Worm (Caenorhabditis elegans) whole organism, L4/young adult: Measurements from ENCODE around the gene alp-1.

Experiments
- W03F9.2 ChIP-seq: fragments of 150-350 bp; optimal IDR thresholded peaks from 2 replicates; lab custom pipeline; 2014; ENCODE audit warnings: missing biosample characterization, missing genetic modification characterization
- dao-5 ChIP-seq: sonication (generic microtip); optimal IDR thresholded peaks from 2 replicates; lab custom pipeline; 2016; ENCODE audit warnings: missing genotype, missing genetic modification characterization, moderate library complexity, missing compliant biosample characterization

DNA sequence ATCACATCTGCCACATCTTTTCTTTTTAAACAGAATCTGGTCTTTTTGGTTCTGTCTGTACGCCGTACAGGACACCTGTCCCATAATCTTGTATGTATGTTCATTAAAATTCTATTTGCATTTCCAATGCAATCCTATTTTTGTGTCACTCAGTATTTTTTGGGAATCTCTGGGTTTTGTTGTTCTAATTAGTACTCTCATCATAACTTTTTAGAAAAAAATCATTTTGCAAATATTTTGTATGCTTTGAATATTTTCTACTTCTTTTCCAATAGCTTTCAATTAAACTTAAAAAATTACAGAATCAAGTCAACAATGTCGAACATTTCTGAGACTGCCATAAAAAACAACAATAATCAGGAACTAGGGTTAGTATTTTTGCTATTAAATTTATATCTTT lies 32.3 kb upstream of the alp-1 start, which contains the start of gene T28C6.3:
- TF ChIP-seq W03F9.2 (no peak), dao-5 (tag; lab: Kevin White, UChicago) (no peak)
